Fruit fly (Drosophila melanogaster) whole organism, wandering third instar larva: ENCODE data around the gene dpr10.

ENCODE experiments used
- Abd-B ChIP-seq: fragments of >200 bp; optimal IDR thresholded peaks from 2 replicates; lab custom pipeline; 2017; ENCODE audit warnings: missing biosample characterization, missing genetic modification characterization
- HLH106 ChIP-seq: fragments of 200-800 bp; optimal IDR thresholded peaks from 3 replicates; lab custom pipeline; 2019; ENCODE audit warnings: missing biosample characterization, mild to moderate bottlenecking, missing genetic modification characterization, moderate library complexity
- Hr78 ChIP-seq: fragments of >200 bp; optimal IDR thresholded peaks from 2 replicates; lab custom pipeline; 2017; ENCODE audit warnings: missing biosample characterization, missing genetic modification characterization
- Jra ChIP-seq: sonication (Bioruptor generic); optimal IDR thresholded peaks from 2 replicates; lab custom pipeline; 2016; ENCODE audit warnings: missing biosample characterization, missing genetic modification characterization
- fru ChIP-seq: fragments of 200-800 bp; sonication (Bioruptor generic); optimal IDR thresholded peaks from 3 replicates; lab custom pipeline; 2016; ENCODE audit warnings: missing biosample characterization, mild to moderate bottlenecking, missing genetic modification characterization
- h ChIP-seq: fragments of 200-800 bp; sonication (Bioruptor generic); optimal IDR thresholded peaks from 3 replicates; lab custom pipeline; 2016; ENCODE audit warnings: missing biosample characterization, mild to moderate bottlenecking, missing genetic modification characterization
- psq ChIP-seq: fragments of 200-800 bp; sonication (Bioruptor generic); optimal IDR thresholded peaks from 3 replicates; lab custom pipeline; 2017; ENCODE audit warnings: missing biosample characterization, mild to moderate bottlenecking, missing genetic modification characterization, moderate library complexity
- usp ChIP-seq: fragments of >200 bp; optimal IDR thresholded peaks from 2 replicates; lab custom pipeline; 2017; ENCODE audit warnings: missing biosample characterization, missing genetic modification characterization

DNA sequence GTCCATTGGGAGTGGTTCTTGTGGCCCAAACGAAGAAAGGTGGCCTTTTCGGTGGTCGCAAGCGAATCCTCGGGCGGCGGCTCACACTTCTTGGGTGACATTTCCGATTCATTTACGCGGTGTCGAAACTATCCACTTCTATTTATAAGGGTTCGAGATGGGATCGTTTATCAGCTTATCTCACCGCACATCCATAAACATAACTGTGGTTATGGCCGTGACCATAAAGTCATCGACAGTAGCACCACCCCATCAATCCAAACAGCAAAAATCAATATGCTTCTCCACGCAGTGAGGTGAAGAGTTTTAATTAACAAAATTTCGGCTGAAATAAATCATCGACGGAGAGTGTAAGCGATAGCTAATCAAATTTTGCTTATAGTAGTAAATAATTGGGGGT is 85.1 kb downstream of the dpr10 start, which contains the start of gene CG42826:
- TF ChIP-seq h = no peak
- TF ChIP-seq fru (GFP tag; lab: Kevin White, UChicago) = no peak
- no peak for TF ChIP-seq usp
- no peak for TF ChIP-seq psq (GFP tag; lab: Kevin White, UChicago)
- no peak for TF ChIP-seq Abd-B (GFP tag; lab: Kevin White, UChicago)
- no peak for TF ChIP-seq Jra
- TF ChIP-seq Hr78 (GFP tag; lab: Kevin White, UChicago) = no peak
- no peak for TF ChIP-seq HLH106 (tag; lab: Kevin White, UChicago)
